Fruit fly (Drosophila melanogaster) whole organism, embryonic: ENCODE measurements around the gene CG10809.

ENCODE experiments used
- ATbp ChIP-seq: fragments of 200-800 bp; sonication (Bioruptor generic); optimal IDR thresholded peaks from 2 replicates; lab custom pipeline; 2017; ENCODE audit warnings: missing biosample characterization, mild to moderate bottlenecking, missing genetic modification characterization, missing genetic modification reagents
- Aef1 ChIP-seq: fragments of 200-800 bp; sonication (Bioruptor generic); IDR thresholded peaks from 3 replicates; pipeline ENCODE4 v1.3.6; 2022; ENCODE audit warnings: missing biosample characterization, missing genetic modification characterization
- Atf-2 ChIP-seq: fragments of 200-800 bp; sonication (Bioruptor generic); optimal IDR thresholded peaks from 2 replicates; lab custom pipeline; 2016; ENCODE audit warnings: missing biosample characterization, missing genetic modification characterization
- Bgb ChIP-seq: fragments of 200-800 bp; sonication (Bioruptor generic); IDR thresholded peaks from 2 replicates; pipeline ENCODE4 v1.3.6; 2022; ENCODE audit warnings: missing biosample characterization, missing genetic modification characterization; ENCODE audit not compliant: partially characterized antibody
- Bteb2 ChIP-seq: fragments of 200-800 bp; sonication (Bioruptor generic); optimal IDR thresholded peaks from 2 replicates; lab custom pipeline; 2016; ENCODE audit warnings: missing biosample characterization, missing genetic modification characterization
- CG10543 ChIP-seq: fragments of 200-800 bp; sonication (Bioruptor generic); optimal IDR thresholded peaks from 3 replicates; lab custom pipeline; 2017; ENCODE audit warnings: missing biosample characterization, mild to moderate bottlenecking, missing genetic modification characterization, moderate library complexity
- CG11247 ChIP-seq: fragments of 200-800 bp; sonication (Bioruptor generic); IDR thresholded peaks from 2 replicates; pipeline ENCODE4 v1.3.6; 2022; ENCODE audit warnings: missing biosample characterization, missing genetic modification characterization
- CG12071 ChIP-seq: fragments of 200-800 bp; sonication (Bioruptor generic); optimal IDR thresholded peaks from 3 replicates; lab custom pipeline; 2018; ENCODE audit warnings: missing biosample characterization, mild to moderate bottlenecking, missing genetic modification characterization
- CG1233 ChIP-seq: fragments of 200-800 bp; sonication (Bioruptor generic); optimal IDR thresholded peaks from 4 replicates; lab custom pipeline; 2018; ENCODE audit warnings: missing biosample characterization, mild to moderate bottlenecking, missing genetic modification characterization
- CG13123 ChIP-seq: fragments of 200-800 bp; sonication (Bioruptor generic); optimal IDR thresholded peaks from 2 replicates; lab custom pipeline; 2016; ENCODE audit warnings: missing biosample characterization, missing genetic modification characterization
- CG15011 ChIP-seq: fragments of 200-800 bp; sonication (Bioruptor generic); optimal IDR thresholded peaks from 3 replicates; lab custom pipeline; 2018; ENCODE audit warnings: missing biosample characterization, mild to moderate bottlenecking, missing genetic modification characterization
- CG1529 ChIP-seq: fragments of 200-800 bp; sonication (Bioruptor generic); optimal IDR thresholded peaks from 3 replicates; lab custom pipeline; 2018; ENCODE audit warnings: missing biosample characterization, missing genetic modification characterization
- CG15514 ChIP-seq: fragments of 200-800 bp; sonication (Bioruptor generic); optimal IDR thresholded peaks from 3 replicates; lab custom pipeline; 2017; ENCODE audit warnings: missing biosample characterization, missing genetic modification characterization, mild to moderate bottlenecking, moderate library complexity, missing genetic modification reagents
- CG17328 ChIP-seq: fragments of 200-800 bp; sonication (Bioruptor generic); IDR thresholded peaks from 2 replicates; pipeline ENCODE4 v1.3.6; 2022; ENCODE audit warnings: missing biosample characterization, missing genetic modification characterization
- CG3065 ChIP-seq: fragments of 200-800 bp; sonication (Bioruptor generic); optimal IDR thresholded peaks from 2 replicates; lab custom pipeline; 2016; ENCODE audit warnings: missing biosample characterization, missing genetic modification characterization
- CG31441 ChIP-seq: fragments of 200-800 bp; sonication (Bioruptor generic); IDR thresholded peaks from 2 replicates; pipeline ENCODE4 v1.3.6; 2022; ENCODE audit warnings: missing biosample characterization, missing genetic modification characterization
- CG34224 ChIP-seq: fragments of 200-800 bp; sonication (Bioruptor generic); IDR thresholded peaks from 3 replicates; pipeline ENCODE4 v1.3.6; 2022; ENCODE audit warnings: missing biosample characterization, missing genetic modification characterization; ENCODE audit not compliant: partially characterized antibody
- CG4707 ChIP-seq: fragments of 200-800 bp; sonication (Bioruptor generic); optimal IDR thresholded peaks from 2 replicates; lab custom pipeline; 2018; ENCODE audit warnings: missing biosample characterization, mild to moderate bottlenecking, missing genetic modification characterization, moderate library complexity
- CG6689 ChIP-seq: fragments of 200-800 bp; sonication (Bioruptor generic); IDR thresholded peaks from 2 replicates; pipeline ENCODE4 v1.3.6; 2022; ENCODE audit warnings: missing biosample characterization, missing genetic modification characterization
- CG8478 ChIP-seq: fragments of >200 bp; optimal IDR thresholded peaks from 2 replicates; lab custom pipeline; 2018
- Dfd ChIP-seq, 2 experiments: fragments of >200 bp; optimal IDR thresholded peaks; 2 replicates each; lab custom pipeline; 2017; ENCODE audit warnings: missing biosample characterization in 2 of 2, missing genetic modification characterization in 2 of 2
- Dref ChIP-seq: fragments of 200-800 bp; sonication (Bioruptor generic); IDR thresholded peaks from 2 replicates; pipeline ENCODE4 v1.3.6; 2022; ENCODE audit warnings: missing biosample characterization, missing genetic modification characterization
- Eip74EF ChIP-seq, 2 experiments: fragments of 200-800 bp in 1 of 2; fragments of >200 bp in 1 of 2; sonication (Bioruptor generic) in 1 of 2; optimal IDR thresholded peaks; 2 replicates each; lab custom pipeline; 2017 to 2019; ENCODE audit warnings: missing biosample characterization in 2 of 2, missing genetic modification characterization in 2 of 2, mild to moderate bottlenecking in 1 of 2, moderate library complexity in 1 of 2
- Hr39 ChIP-seq: fragments of >200 bp; optimal IDR thresholded peaks from 2 replicates; lab custom pipeline; 2017
- Myb ChIP-seq: fragments of 200-800 bp; sonication (Bioruptor generic); optimal IDR thresholded peaks from 2 replicates; lab custom pipeline; 2016; ENCODE audit warnings: missing biosample characterization, missing genetic modification characterization
- NC2α ChIP-seq: fragments of 200-800 bp; sonication (Bioruptor generic); optimal IDR thresholded peaks from 2 replicates; lab custom pipeline; 2016; ENCODE audit warnings: missing biosample characterization, missing genetic modification characterization
- NK7.1 ChIP-seq: fragments of 200-800 bp; sonication (Bioruptor generic); optimal IDR thresholded peaks from 3 replicates; lab custom pipeline; 2016; ENCODE audit warnings: missing biosample characterization, missing genetic modification characterization
- Opbp ChIP-seq: fragments of 200-800 bp; sonication (Bioruptor generic); IDR thresholded peaks from 3 replicates; pipeline ENCODE4 v1.3.6; 2022; ENCODE audit warnings: missing biosample characterization, missing genetic modification characterization; ENCODE audit not compliant: partially characterized antibody
- Rx ChIP-seq: fragments of 200-800 bp; sonication (Bioruptor generic); IDR thresholded peaks from 2 replicates; pipeline ENCODE4 v1.3.6; 2022; ENCODE audit warnings: missing biosample characterization, missing genetic modification characterization
- ase ChIP-seq: fragments of 200-800 bp; sonication (Bioruptor generic); IDR thresholded peaks from 3 replicates; pipeline ENCODE4 v1.3.6; 2022; ENCODE audit warnings: missing biosample characterization, missing genetic modification characterization
- bsh ChIP-seq, 2 experiments: fragments of 200-800 bp; sonication (Bioruptor generic); optimal IDR thresholded peaks; 2 replicates each; lab custom pipeline; 2017 to 2018; ENCODE audit warnings: mild to moderate bottlenecking in 2 of 2, missing biosample characterization in 2 of 2, missing genetic modification characterization in 2 of 2, moderate library complexity in 1 of 2
- cato ChIP-seq: fragments of 200-800 bp; sonication (Bioruptor generic); optimal IDR thresholded peaks from 2 replicates; lab custom pipeline; 2016; ENCODE audit warnings: missing biosample characterization, missing genetic modification characterization, borderline replicate concordance
- caup ChIP-seq: fragments of 200-800 bp; sonication (Bioruptor generic); optimal IDR thresholded peaks from 3 replicates; lab custom pipeline; 2017; ENCODE audit warnings: missing biosample characterization, mild to moderate bottlenecking, missing genetic modification characterization, moderate library complexity; ENCODE audit not compliant: severe bottlenecking
- corto ChIP-seq: fragments of 200-800 bp; sonication (Bioruptor generic); optimal IDR thresholded peaks from 2 replicates; lab custom pipeline; 2016; ENCODE audit warnings: missing biosample characterization, mild to moderate bottlenecking, missing genetic modification characterization, moderate library complexity
- crc ChIP-seq: fragments of 200-800 bp; sonication (Bioruptor generic); optimal IDR thresholded peaks from 2 replicates; lab custom pipeline; 2016; ENCODE audit warnings: missing biosample characterization, missing genetic modification characterization
- dmrt99B ChIP-seq: fragments of 200-800 bp; sonication (Bioruptor generic); optimal IDR thresholded peaks from 2 replicates; lab custom pipeline; 2018; ENCODE audit warnings: missing biosample characterization, mild to moderate bottlenecking, missing genetic modification characterization, moderate library complexity
- ftz-f1 ChIP-seq: fragments of 200-800 bp; sonication (Bioruptor generic); optimal IDR thresholded peaks from 2 replicates; lab custom pipeline; 2016; ENCODE audit warnings: missing biosample characterization, missing genetic modification characterization
- gce ChIP-seq: fragments of 200-800 bp; sonication (Bioruptor generic); IDR thresholded peaks from 3 replicates; pipeline ENCODE4 v1.3.6; 2022; ENCODE audit warnings: missing biosample characterization, missing genetic modification characterization
- gt ChIP-seq: fragments of 200-800 bp; sonication (Bioruptor generic); IDR thresholded peaks from 2 replicates; pipeline ENCODE4 v1.3.6; 2022; ENCODE audit warnings: missing biosample characterization, missing genetic modification characterization
- pho ChIP-seq: fragments of 200-800 bp; sonication (Bioruptor generic); optimal IDR thresholded peaks from 2 replicates; lab custom pipeline; 2016; ENCODE audit warnings: missing biosample characterization, missing genetic modification characterization
- pum ChIP-seq: fragments of 200-800 bp; sonication (Bioruptor generic); optimal IDR thresholded peaks from 2 replicates; lab custom pipeline; 2016; ENCODE audit warnings: missing biosample characterization, missing genetic modification characterization
- row ChIP-seq: fragments of 200-800 bp; sonication (Bioruptor generic); IDR thresholded peaks from 3 replicates; pipeline ENCODE4 v1.3.6; 2022; ENCODE audit warnings: missing biosample characterization, missing genetic modification characterization
- stwl ChIP-seq: fragments of 200-800 bp; sonication (Bioruptor generic); optimal IDR thresholded peaks from 3 replicates; lab custom pipeline; 2018; ENCODE audit warnings: missing biosample characterization, mild to moderate bottlenecking, missing genetic modification characterization, moderate library complexity
- trh ChIP-seq: fragments of 200-800 bp; sonication (Bioruptor generic); optimal IDR thresholded peaks from 2 replicates; lab custom pipeline; 2016; ENCODE audit warnings: missing biosample characterization, missing genetic modification characterization
- vfl ChIP-seq: fragments of 200-800 bp; sonication (Bioruptor generic); optimal IDR thresholded peaks from 2 replicates; lab custom pipeline; 2016; ENCODE audit warnings: missing biosample characterization, missing genetic modification characterization
- zen ChIP-seq: fragments of 200-800 bp; sonication (Bioruptor generic); optimal IDR thresholded peaks from 3 replicates; lab custom pipeline; 2018; ENCODE audit warnings: missing biosample characterization, mild to moderate bottlenecking, missing genetic modification characterization, moderate library complexity

The CG10809 gene

DNA sequence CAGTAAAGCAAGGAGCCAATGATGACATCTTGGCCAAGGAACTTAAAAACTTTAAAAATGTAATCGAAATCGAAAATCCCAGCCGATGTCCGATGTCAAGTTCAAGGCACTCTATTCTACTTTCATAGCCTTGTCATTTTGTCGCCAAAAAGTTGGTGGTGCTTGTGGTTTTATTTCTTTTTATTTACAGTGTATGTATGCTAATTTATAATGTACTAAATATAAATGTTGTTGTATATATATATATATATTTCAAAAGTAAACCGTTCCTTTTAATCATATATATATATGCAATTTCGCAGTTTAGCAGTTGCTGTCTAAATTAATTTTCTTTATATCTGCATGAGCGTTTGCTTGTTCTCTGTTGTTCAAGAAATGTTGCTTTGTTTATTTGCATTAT is 35.0 kb upstream of the CG10809 start, which contains the start of the genes CG6709 and Hez:
TSS of gene CG6709 (minus strand) at position 101 of the 400 bp plus-strand sequence.
TSS of gene Hez (minus strand) at position 101 of the 400 bp plus-strand sequence.
- TF ChIP-seq Atf-2 (GFP tag; lab: Kevin White, UChicago) (no peak), zen (tag; lab: Kevin White, UChicago) (no peak), Rx (GFP tag; lab: Robert Waterston, UW) (no peak), CG6689 (GFP tag; lab: Robert Waterston, UW) (no peak), Dfd (GFP tag; optimal IDR thresholded peaks at IDR 0.05; lab: Kevin White, UChicago) (no peak), CG8478 (no peak), Aef1 (GFP tag; lab: Robert Waterston, UW) (no peak)
- TF ChIP-seq, all 482 proteins: peak for 0

DNA sequence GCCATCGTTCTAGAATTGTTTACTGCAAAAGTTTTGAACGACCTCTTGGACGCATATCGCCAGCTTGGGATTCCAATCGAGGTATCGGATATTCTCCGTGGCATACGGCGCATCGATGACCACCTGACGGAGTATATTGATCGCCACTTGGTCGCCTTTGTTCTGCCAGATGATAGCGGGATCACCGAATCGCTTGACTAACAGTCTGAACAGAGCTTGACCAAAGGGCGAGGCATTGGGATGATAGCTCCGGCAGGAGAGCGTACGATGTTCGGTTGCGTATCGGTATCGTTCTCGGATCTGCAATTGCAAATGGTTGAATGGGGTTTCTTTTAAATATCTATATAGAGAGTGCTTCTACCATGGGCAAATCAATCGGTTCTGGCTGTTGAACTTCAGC is 34.3 kb upstream of the CG10809 start:
- TF ChIP-seq ftz-f1 (GFP tag; lab: Kevin White, UChicago) (no peak), NK7.1 (GFP tag; lab: Kevin White, UChicago) (no peak), CG3065 (GFP tag; lab: Kevin White, UChicago) (no peak), pum (GFP tag; lab: Kevin White, UChicago) (no peak), stwl (tag; lab: Kevin White, UChicago) (no peak), CG10543 (GFP tag; lab: Kevin White, UChicago) (no peak), Myb (GFP tag; lab: Kevin White, UChicago) (no peak)

DNA sequence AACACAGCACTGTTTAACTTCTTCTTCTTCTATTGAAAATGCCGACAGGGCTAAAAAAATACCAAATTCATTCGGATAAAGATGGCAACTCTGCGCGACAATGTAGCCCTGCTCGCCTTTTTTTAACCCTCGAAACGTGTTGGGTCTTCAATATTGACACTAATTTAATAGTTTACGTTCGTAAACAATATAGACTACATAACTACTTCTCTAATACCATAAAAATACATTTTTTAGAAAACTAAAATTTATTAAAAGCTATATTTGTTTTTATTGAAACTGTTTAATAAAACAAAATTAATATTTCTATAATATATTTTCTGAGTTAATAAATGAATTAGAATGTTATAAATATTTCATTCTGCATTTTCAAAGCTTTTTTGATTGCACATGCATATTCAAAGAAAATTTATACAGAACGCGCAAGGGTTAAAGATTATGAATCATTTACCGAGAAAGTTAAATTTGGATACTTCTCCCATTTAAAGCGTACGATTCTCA is 29.0 kb upstream of the CG10809 start, which contains the start of the genes Taf2 and CalpB:
TSS of gene Taf2 (minus strand) at position 54 of the 501 bp plus-strand sequence.
TSS of gene CalpB (plus strand) at position 133 of the 501 bp plus-strand sequence.
- TF ChIP-seq dmrt99B = peak; percentile 92
- peak; percentile 58; the same call in 1 of the 2 replicates for TF ChIP-seq CG11247 (GFP tag; lab: Robert Waterston, UW)
- peak; percentile 74 for TF ChIP-seq CG15514 (GFP tag; lab: Kevin White, UChicago)
- peak; percentile 26; the same call in 1 of the 2 replicates for TF ChIP-seq Bgb (GFP tag; lab: Robert Waterston, UW)
- TF ChIP-seq CG31441 (GFP tag; lab: Robert Waterston, UW) = peak; percentile 93
- TF ChIP-seq pho = peak; percentile 62
- TF ChIP-seq bsh (GFP tag; optimal IDR thresholded peaks at IDR 0.05; lab: Kevin White, UChicago) = peak; percentile 36 to 85
- peak; percentile 34 for TF ChIP-seq CG1529 (GFP tag; lab: Kevin White, UChicago)
- peak; percentile 21 for TF ChIP-seq trh (GFP tag; lab: Kevin White, UChicago)
- no peak for TF ChIP-seq CG12071
- no peak for TF ChIP-seq crc
- TF ChIP-seq caup (GFP tag; lab: Kevin White, UChicago) = peak; percentile 72
- TF ChIP-seq Bteb2 (GFP tag; lab: Kevin White, UChicago) = peak; percentile 47
- no peak for TF ChIP-seq NC2α (GFP tag; lab: Kevin White, UChicago)
- peak; percentile 57; the same call in 2 of the 3 replicates for TF ChIP-seq gce
- TF ChIP-seq zen (tag; lab: Kevin White, UChicago) = peak; percentile 81
- peak; percentile 62 for TF ChIP-seq CG15011 (GFP tag; lab: Kevin White, UChicago)
- no peak; the same call in 2 of the 3 replicates for TF ChIP-seq CG34224 (GFP tag; lab: Robert Waterston, UW)
- TF ChIP-seq vfl (GFP tag; lab: Kevin White, UChicago) = no peak
- peak; percentile 30 for TF ChIP-seq cato
- TF ChIP-seq Dref (GFP tag; lab: Robert Waterston, UW) = no peak
- TF ChIP-seq Hr39 (lab: Kevin White, UChicago) = no peak
- peak; percentile 74 for TF ChIP-seq ase
- TF ChIP-seq Eip74EF (GFP tag; optimal IDR thresholded peaks at IDR 0.05; lab: Kevin White, UChicago) = no peak
- no peak for TF ChIP-seq Opbp (GFP tag; lab: Robert Waterston, UW)
- peak; percentile 19 for TF ChIP-seq CG4707 (GFP tag; lab: Kevin White, UChicago)
- peak; percentile 75 for TF ChIP-seq ATbp (GFP tag; lab: Kevin White, UChicago)
- TF ChIP-seq NK7.1 (GFP tag; lab: Kevin White, UChicago) = no peak
- TF ChIP-seq CG1233 = peak; percentile 85
- peak; percentile 42 for TF ChIP-seq CG13123 (GFP tag; lab: Kevin White, UChicago)
- no peak for TF ChIP-seq corto (GFP tag; lab: Kevin White, UChicago)
- no peak for TF ChIP-seq gt (GFP tag; lab: Robert Waterston, UW)
- peak; percentile 92 for TF ChIP-seq row (GFP tag; lab: Robert Waterston, UW)
- TF ChIP-seq CG17328 (GFP tag; lab: Robert Waterston, UW) = peak; percentile 73; the same call in 1 of the 2 replicates
